Fruit fly (Drosophila melanogaster) whole organism, embryonic: Measurements from ENCODE around the gene CG13247.

Source experiments
- Ada2b ChIP-seq: fragments of 200-800 bp; sonication (Bioruptor generic); IDR thresholded peaks from 2 replicates; pipeline ENCODE4 v1.3.6; 2022; ENCODE audit warnings: missing biosample characterization, missing genetic modification characterization
- Atf-2 ChIP-seq: fragments of 200-800 bp; sonication (Bioruptor generic); optimal IDR thresholded peaks from 2 replicates; lab custom pipeline; 2016; ENCODE audit warnings: missing biosample characterization, missing genetic modification characterization
- CG10209 ChIP-seq: fragments of 200-800 bp; sonication (Bioruptor generic); optimal IDR thresholded peaks from 3 replicates; lab custom pipeline; 2017; ENCODE audit warnings: missing biosample characterization, mild to moderate bottlenecking, missing genetic modification characterization, missing genetic modification reagents
- CG10462 ChIP-seq: fragments of 200-800 bp; sonication (Bioruptor generic); optimal IDR thresholded peaks from 2 replicates; lab custom pipeline; 2016; ENCODE audit warnings: missing biosample characterization, missing genetic modification characterization
- CG12236 ChIP-seq: fragments of 200-800 bp; sonication (Bioruptor generic); optimal IDR thresholded peaks from 2 replicates; lab custom pipeline; 2016; ENCODE audit warnings: missing biosample characterization, missing genetic modification characterization
- CG12391 ChIP-seq: fragments of 200-800 bp; sonication (Bioruptor generic); optimal IDR thresholded peaks from 3 replicates; lab custom pipeline; 2018; ENCODE audit warnings: missing biosample characterization, mild to moderate bottlenecking, missing genetic modification characterization, moderate library complexity
- CG14667 ChIP-seq: fragments of 200-800 bp; sonication (Bioruptor generic); IDR thresholded peaks from 2 replicates; pipeline ENCODE4 v1.3.6; 2022; ENCODE audit warnings: missing biosample characterization, missing genetic modification characterization
- CG16815 ChIP-seq: fragments of 200-800 bp; sonication (Bioruptor generic); optimal IDR thresholded peaks from 3 replicates; lab custom pipeline; 2017; ENCODE audit warnings: missing biosample characterization, mild to moderate bottlenecking, missing genetic modification characterization
- CG3065 ChIP-seq: fragments of 200-800 bp; sonication (Bioruptor generic); optimal IDR thresholded peaks from 2 replicates; lab custom pipeline; 2016; ENCODE audit warnings: missing biosample characterization, missing genetic modification characterization
- CG32532 ChIP-seq: fragments of 200-800 bp; sonication (Bioruptor generic); IDR thresholded peaks from 2 replicates; pipeline ENCODE4 v1.3.6; 2022; ENCODE audit warnings: missing biosample characterization, missing genetic modification characterization
- CG3407 ChIP-seq: fragments of 200-800 bp; sonication (Bioruptor generic); optimal IDR thresholded peaks from 2 replicates; lab custom pipeline; 2018; ENCODE audit warnings: missing biosample characterization, mild to moderate bottlenecking, missing genetic modification characterization
- CG4820 ChIP-seq: fragments of 200-800 bp; sonication (Bioruptor generic); optimal IDR thresholded peaks from 3 replicates; lab custom pipeline; 2016; ENCODE audit warnings: missing biosample characterization, missing genetic modification characterization
- CG6791 ChIP-seq: fragments of 200-800 bp; sonication (Bioruptor generic); IDR thresholded peaks from 3 replicates; pipeline ENCODE4 v1.3.6; 2022; ENCODE audit warnings: missing biosample characterization, missing genetic modification characterization; ENCODE audit not compliant: partially characterized antibody
- CG7839 ChIP-seq: fragments of 200-800 bp; sonication (Bioruptor generic); optimal IDR thresholded peaks from 3 replicates; lab custom pipeline; 2018; ENCODE audit warnings: missing biosample characterization, mild to moderate bottlenecking, missing genetic modification characterization, moderate library complexity
- CG7963 ChIP-seq: fragments of 200-800 bp; sonication (Bioruptor generic); IDR thresholded peaks from 3 replicates; pipeline ENCODE4 v1.3.6; 2022; ENCODE audit warnings: missing biosample characterization, missing genetic modification characterization; ENCODE audit not compliant: partially characterized antibody
- CG8089 ChIP-seq: fragments of 200-800 bp; sonication (Bioruptor generic); optimal IDR thresholded peaks from 3 replicates; lab custom pipeline; 2016; ENCODE audit warnings: missing biosample characterization, missing genetic modification characterization
- CG8478 ChIP-seq: fragments of >200 bp; optimal IDR thresholded peaks from 2 replicates; lab custom pipeline; 2018
- CG9817 ChIP-seq: fragments of 200-800 bp; sonication (Bioruptor generic); optimal IDR thresholded peaks from 2 replicates; lab custom pipeline; 2018; ENCODE audit warnings: missing biosample characterization, mild to moderate bottlenecking, missing genetic modification characterization, moderate library complexity
- E2f1 ChIP-seq: fragments of 200-800 bp; sonication (Bioruptor generic); IDR thresholded peaks from 2 replicates; pipeline ENCODE4 v1.3.6; 2022; ENCODE audit warnings: missing biosample characterization, missing genetic modification characterization
- Gsc ChIP-seq: fragments of 200-800 bp; sonication (Bioruptor generic); IDR thresholded peaks from 2 replicates; pipeline ENCODE4 v1.3.6; 2022; ENCODE audit warnings: missing biosample characterization, missing genetic modification characterization
- H15 ChIP-seq: fragments of 200-800 bp; sonication (Bioruptor generic); IDR thresholded peaks from 3 replicates; pipeline ENCODE4 v1.3.6; 2022; ENCODE audit warnings: missing biosample characterization, missing genetic modification characterization
- Hr39 ChIP-seq: fragments of >200 bp; optimal IDR thresholded peaks from 2 replicates; lab custom pipeline; 2017
- Jarid2 ChIP-seq: fragments of 200-800 bp; sonication (Bioruptor generic); optimal IDR thresholded peaks from 3 replicates; lab custom pipeline; 2017; ENCODE audit warnings: mild to moderate bottlenecking, missing biosample characterization, missing genetic modification reagents, missing genetic modification characterization
- Kr ChIP-seq: fragments of 200-800 bp; sonication (Bioruptor generic); optimal IDR thresholded peaks from 2 replicates; lab custom pipeline; 2017; ENCODE audit warnings: missing biosample characterization, mild to moderate bottlenecking, missing genetic modification characterization
- Max ChIP-seq: fragments of 200-800 bp; sonication (Bioruptor generic); optimal IDR thresholded peaks from 2 replicates; lab custom pipeline; 2016; ENCODE audit warnings: missing biosample characterization, mild to moderate bottlenecking, missing genetic modification characterization
- Med ChIP-seq: fragments of 200-800 bp; sonication (Bioruptor generic); peaks from one replicate; lab custom pipeline; 2016; ENCODE audit warnings: missing biosample characterization, missing genetic modification characterization, mild to moderate bottlenecking, inconsistent platforms, moderate library complexity
- Myb ChIP-seq: fragments of 200-800 bp; sonication (Bioruptor generic); optimal IDR thresholded peaks from 2 replicates; lab custom pipeline; 2016; ENCODE audit warnings: missing biosample characterization, missing genetic modification characterization
- Nf-YC ChIP-seq: fragments of 200-800 bp; optimal IDR thresholded peaks from 3 replicates; lab custom pipeline; 2019; ENCODE audit warnings: missing biosample characterization, mild to moderate bottlenecking, missing genetic modification characterization, moderate library complexity
- Oli ChIP-seq: fragments of 200-800 bp; sonication (Bioruptor generic); optimal IDR thresholded peaks from 2 replicates; lab custom pipeline; 2018; ENCODE audit warnings: missing biosample characterization, mild to moderate bottlenecking, missing genetic modification characterization, moderate library complexity
- Rfx ChIP-seq: fragments of 200-800 bp; sonication (Bioruptor generic); IDR thresholded peaks from 2 replicates; pipeline ENCODE4 v1.3.6; 2022; ENCODE audit warnings: missing biosample characterization, missing genetic modification characterization
- Scr ChIP-seq: fragments of 200-800 bp; sonication (Bioruptor generic); IDR thresholded peaks from 2 replicates; pipeline ENCODE4 v1.3.6; 2022; ENCODE audit warnings: missing biosample characterization, missing genetic modification characterization; ENCODE audit not compliant: partially characterized antibody
- Sin3A ChIP-seq: fragments of >200 bp; optimal IDR thresholded peaks from 2 replicates; lab custom pipeline; 2018
- aop ChIP-seq: fragments of 200-800 bp; sonication (Bioruptor generic); IDR thresholded peaks from 2 replicates; pipeline ENCODE4 v1.3.6; 2022; ENCODE audit warnings: missing biosample characterization, missing genetic modification characterization
- bsh ChIP-seq, 2 experiments: fragments of 200-800 bp; sonication (Bioruptor generic); optimal IDR thresholded peaks; 2 replicates each; lab custom pipeline; 2017 to 2018; ENCODE audit warnings: mild to moderate bottlenecking in 2 of 2, missing biosample characterization in 2 of 2, missing genetic modification characterization in 2 of 2, moderate library complexity in 1 of 2
- cg ChIP-seq: fragments of 200-800 bp; sonication (Bioruptor generic); optimal IDR thresholded peaks from 3 replicates; lab custom pipeline; 2019; ENCODE audit warnings: missing biosample characterization, mild to moderate bottlenecking, missing genetic modification characterization, moderate library complexity
- corto ChIP-seq: fragments of 200-800 bp; sonication (Bioruptor generic); optimal IDR thresholded peaks from 2 replicates; lab custom pipeline; 2016; ENCODE audit warnings: missing biosample characterization, mild to moderate bottlenecking, missing genetic modification characterization, moderate library complexity
- disco-r ChIP-seq: fragments of 200-800 bp; sonication (Bioruptor generic); optimal IDR thresholded peaks from 2 replicates; lab custom pipeline; 2016; ENCODE audit warnings: missing biosample characterization, missing genetic modification characterization
- ewg ChIP-seq: fragments of 200-800 bp; sonication (Bioruptor generic); optimal IDR thresholded peaks from 3 replicates; lab custom pipeline; 2017; ENCODE audit warnings: mild to moderate bottlenecking, missing biosample characterization, missing genetic modification reagents, missing genetic modification characterization
- eyg ChIP-seq: fragments of 200-800 bp; sonication (Bioruptor generic); optimal IDR thresholded peaks from 3 replicates; lab custom pipeline; 2016; ENCODE audit warnings: missing biosample characterization, missing genetic modification characterization
- insv ChIP-seq, 2 experiments: fragments of 200-800 bp; sonication (Bioruptor generic); optimal IDR thresholded peaks; 3 replicates each; lab custom pipeline; 2016 to 2018; ENCODE audit warnings: missing biosample characterization in 2 of 2, missing genetic modification characterization in 2 of 2
- nerfin-1 ChIP-seq: fragments of 200-800 bp; sonication (Bioruptor generic); optimal IDR thresholded peaks from 3 replicates; lab custom pipeline; 2019; ENCODE audit warnings: missing biosample characterization, mild to moderate bottlenecking, missing genetic modification characterization, moderate library complexity
- nerfin-2 ChIP-seq: fragments of 200-800 bp; sonication (Bioruptor generic); IDR thresholded peaks from 2 replicates; pipeline ENCODE4 v1.3.6; 2022; ENCODE audit warnings: missing biosample characterization, missing genetic modification characterization; ENCODE audit not compliant: partially characterized antibody
- onecut ChIP-seq: fragments of 200-800 bp; sonication (Bioruptor generic); IDR thresholded peaks from 2 replicates; pipeline ENCODE4 v1.3.6; 2022; ENCODE audit warnings: missing biosample characterization, missing genetic modification characterization
- org-1 ChIP-seq: fragments of 200-800 bp; sonication (Bioruptor generic); optimal IDR thresholded peaks from 2 replicates; lab custom pipeline; 2017; ENCODE audit warnings: missing biosample characterization, missing genetic modification characterization
- pb ChIP-seq: fragments of 200-800 bp; sonication (Bioruptor generic); optimal IDR thresholded peaks from 3 replicates; lab custom pipeline; 2016; ENCODE audit warnings: missing biosample characterization, missing genetic modification characterization
- pnt ChIP-seq: fragments of 200-800 bp; sonication (Bioruptor generic); optimal IDR thresholded peaks from 3 replicates; lab custom pipeline; 2016; ENCODE audit warnings: missing biosample characterization, missing genetic modification characterization
- row ChIP-seq: fragments of 200-800 bp; sonication (Bioruptor generic); IDR thresholded peaks from 3 replicates; pipeline ENCODE4 v1.3.6; 2022; ENCODE audit warnings: missing biosample characterization, missing genetic modification characterization
- z ChIP-seq: fragments of 200-800 bp; sonication (Bioruptor generic); IDR thresholded peaks from 3 replicates; pipeline ENCODE4 v1.3.6; 2022; ENCODE audit warnings: missing biosample characterization, missing genetic modification characterization

Gene CG13247

DNA sequence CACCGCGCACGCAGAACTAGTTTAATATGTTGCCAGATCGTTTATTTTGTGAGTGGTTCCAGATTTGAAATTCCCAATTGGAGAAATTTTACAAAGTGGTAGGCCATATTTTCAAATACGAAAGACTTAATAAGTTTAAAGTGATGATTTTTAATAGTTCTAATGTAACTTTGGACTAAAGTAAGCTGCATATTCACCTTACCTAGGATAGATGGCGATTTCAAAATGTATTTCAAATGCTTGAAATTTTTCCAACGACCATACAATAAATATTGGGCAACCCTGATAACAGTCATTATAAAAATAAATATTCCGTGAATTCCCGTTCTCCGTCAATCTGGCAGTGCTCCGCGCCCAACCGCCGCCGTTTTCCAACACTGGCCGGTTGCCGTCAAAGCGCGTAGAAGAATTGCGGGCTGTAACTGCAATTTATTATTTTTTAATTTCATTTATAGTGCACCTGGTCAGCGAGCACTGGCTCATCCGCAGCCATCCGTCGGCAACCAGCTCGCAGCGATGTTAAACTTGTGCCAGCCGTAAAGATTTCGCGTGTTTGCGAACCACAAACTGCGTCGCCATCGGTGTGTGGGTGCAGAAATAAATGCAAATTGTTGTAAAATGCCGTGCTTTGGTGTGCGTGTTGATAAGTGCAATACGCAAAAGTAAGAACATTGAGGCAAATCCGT lies 5.9 kb downstream of the CG13247 start, which contains the start of the genes Ide and RhoBTB (continued):
- TF ChIP-seq Jarid2 (GFP tag; lab: Kevin White, UChicago), result peak; percentile 41
- TF ChIP-seq bsh (GFP tag; optimal IDR thresholded peaks at IDR 0.05; lab: Kevin White, UChicago), result peak in 1 of 2 experiments; percentile 64
- TF ChIP-seq CG4820 (GFP tag; lab: Kevin White, UChicago), result peak; percentile 70
- peak; percentile 85 for TF ChIP-seq CG7839 (tag; lab: Kevin White, UChicago)
- peak; percentile 23 for TF ChIP-seq org-1 (GFP tag; lab: Kevin White, UChicago)
- TF ChIP-seq Ada2b, result peak; percentile 55; the same call in 1 of the 2 replicates
- peak; percentile 61 for TF ChIP-seq pb (GFP tag; lab: Kevin White, UChicago)
- TF ChIP-seq CG3407 (GFP tag; lab: Kevin White, UChicago), result peak; percentile 25
- TF ChIP-seq CG3065 (GFP tag; lab: Kevin White, UChicago), result peak; percentile 41
- TF ChIP-seq eyg (GFP tag; lab: Kevin White, UChicago), result peak; percentile 75
- TF ChIP-seq Kr (GFP tag; lab: Kevin White, UChicago), result no peak
- TF ChIP-seq CG16815, result peak; percentile 83
- peak; percentile 74 for TF ChIP-seq ewg
- peak; percentile 58 for TF ChIP-seq CG14667 (GFP tag; lab: Robert Waterston, UW)
- TF ChIP-seq disco-r (GFP tag; lab: Kevin White, UChicago), result peak; percentile 51
- TF ChIP-seq Hr39 (lab: Kevin White, UChicago), result peak; percentile 36
- TF ChIP-seq CG8089 (GFP tag; lab: Kevin White, UChicago), result peak; percentile 77
- peak; percentile 79 for TF ChIP-seq Max (GFP tag; lab: Kevin White, UChicago)
- TF ChIP-seq onecut, result no peak
- peak; percentile 95 for TF ChIP-seq CG9817 (tag; lab: Kevin White, UChicago)
- peak; percentile 86 for TF ChIP-seq Rfx (GFP tag; lab: Robert Waterston, UW)
- peak; percentile 94 for TF ChIP-seq Med (GFP tag; lab: Kevin White, UChicago)
- peak; percentile 82 for TF ChIP-seq CG32532 (GFP tag; lab: Robert Waterston, UW)
- TF ChIP-seq Myb (GFP tag; lab: Kevin White, UChicago), result peak; percentile 92
- peak; percentile 67 for TF ChIP-seq CG12236
- TF ChIP-seq Nf-YC (tag; lab: Kevin White, UChicago), result no peak
- TF ChIP-seq Atf-2 (GFP tag; lab: Kevin White, UChicago), result peak; percentile 85
- TF ChIP-seq Gsc, result peak; percentile 43; the same call in 1 of the 2 replicates

DNA sequence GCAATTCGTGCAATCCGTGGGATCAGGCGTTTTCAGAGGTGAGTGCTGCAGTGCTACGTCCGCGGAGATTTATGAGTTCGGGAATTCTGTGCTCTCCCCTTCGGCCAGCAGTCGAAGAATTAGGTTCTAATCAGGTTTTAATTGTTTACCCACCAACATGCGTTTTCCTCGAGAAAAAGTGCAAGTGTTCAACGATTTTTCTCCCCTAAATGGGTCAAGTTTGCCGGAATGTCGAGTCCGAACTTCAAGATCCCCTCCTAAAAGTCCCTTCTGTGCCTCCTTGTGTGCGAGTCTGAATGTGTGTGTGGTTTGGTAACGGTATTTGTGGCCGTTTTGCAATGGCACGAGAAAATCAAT lies 6.4 kb downstream of the CG13247 start:
- TF ChIP-seq H15 (GFP tag; lab: Robert Waterston, UW), result no peak
- peak; percentile 45 for TF ChIP-seq nerfin-1 (tag; lab: Kevin White, UChicago)
- TF ChIP-seq onecut, result peak; percentile 73
- peak; percentile 5 for TF ChIP-seq cg (GFP tag; lab: Kevin White, UChicago)

DNA sequence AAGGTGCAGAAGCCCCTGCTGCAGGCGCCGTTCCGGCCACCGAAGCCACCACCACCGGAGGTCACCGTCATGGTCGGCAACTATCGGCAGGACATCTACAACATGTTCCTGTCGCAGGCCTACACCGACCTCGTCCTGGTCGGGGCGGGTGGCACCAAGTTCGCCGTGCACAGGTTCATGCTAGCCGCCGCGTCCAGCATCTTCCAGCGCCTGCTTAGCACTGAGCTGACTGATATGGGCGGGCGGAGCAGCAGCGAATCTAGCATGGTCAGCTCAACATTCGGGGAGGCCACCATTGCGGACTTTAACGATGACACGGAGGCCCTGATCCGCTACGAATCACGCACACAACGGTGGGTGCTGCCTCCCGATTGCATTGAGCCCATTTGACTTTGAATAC lies 9.4 kb downstream of the CG13247 start:
- TF ChIP-seq Oli (tag; lab: Kevin White, UChicago) (no peak), CG8478 (peak; percentile 55), CG12391 (no peak), E2f1 (GFP tag; lab: Robert Waterston, UW) (no peak), Scr (no peak), CG10462 (GFP tag; lab: Kevin White, UChicago) (no peak), aop (GFP tag; lab: Robert Waterston, UW) (no peak), CG7963 (GFP tag; lab: Robert Waterston, UW) (0 out of 3 replicates have a peak, but pooled peaks have one; percentile 6), Med (GFP tag; lab: Kevin White, UChicago) (peak; percentile 52), z (GFP tag; lab: Robert Waterston, UW) (0 out of 3 replicates have a peak, but pooled peaks have one; percentile 26), Sin3A (lab: Kevin White, UChicago) (no peak), CG10209 (GFP tag; lab: Kevin White, UChicago) (no peak), row (GFP tag; lab: Robert Waterston, UW) (no peak), CG6791 (GFP tag; lab: Robert Waterston, UW) (0 out of 3 replicates have a peak, but pooled peaks have one; percentile 11), pnt (GFP tag; lab: Kevin White, UChicago) (no peak), insv (GFP tag; optimal IDR thresholded peaks at IDR 0.05; lab: Kevin White, UChicago) (no peak), corto (GFP tag; lab: Kevin White, UChicago) (no peak), nerfin-2 (GFP tag; lab: Robert Waterston, UW) (no peak)
